ENCODE assay signal across 1 fruit fly cellular context in the genomic region with DNA sequence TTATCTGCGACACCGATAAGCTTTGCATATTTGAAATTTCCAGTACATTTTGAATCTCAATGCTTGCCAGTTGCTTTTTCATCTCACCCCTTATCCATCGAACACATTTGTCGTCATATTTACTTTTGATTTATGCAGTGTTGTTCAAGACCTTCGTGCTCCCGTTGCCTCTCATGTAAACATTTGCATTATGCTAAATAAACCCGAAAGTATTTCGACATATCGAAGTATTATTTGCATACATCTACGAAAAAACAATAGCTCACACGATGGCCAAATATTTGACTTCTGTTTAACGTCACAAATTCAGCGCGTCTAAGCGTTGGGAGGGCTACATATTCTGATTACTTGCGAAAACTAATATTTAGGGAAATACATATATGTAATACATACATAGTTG.
TF ChIP-seq lines count a peak whose summit lies in the region.

No protein-coding gene starts in this region.

TF ChIP-seq in whole organism, embryonic, 481 proteins besides CTCF, POLR2A, EP300 and RAD21 (continued from another document and continues in another):
- TF ChIP-seq CG15514 (GFP tag; optimal IDR thresholded peaks at IDR 0.05; lab: Kevin White, UChicago) (peak; percentile 38), CG8359 (GFP tag; optimal IDR thresholded peaks at IDR 0.05; lab: Kevin White, UChicago; ENCODE audit: borderline replicate concordance) (peak; percentile 3), Nf-YA (GFP tag; IDR thresholded peaks at IDR 0.05; lab: Robert Waterston, UW) (no peak), Ravus (GFP tag; IDR thresholded peaks at IDR 0.05; lab: Robert Waterston, UW) (no peak), CG2116 (GFP tag; optimal IDR thresholded peaks at IDR 0.05; lab: Kevin White, UChicago) (no peak), CG1792 (GFP tag; optimal IDR thresholded peaks at IDR 0.05; lab: Kevin White, UChicago) (no peak), CG6683 (GFP tag; optimal IDR thresholded peaks at IDR 0.05; lab: Kevin White, UChicago) (peak; percentile 30), CG12219 (GFP tag; optimal IDR thresholded peaks at IDR 0.05; lab: Kevin White, UChicago) (peak; percentile 39), Dfd (GFP tag; optimal IDR thresholded peaks at IDR 0.05; lab: Kevin White, UChicago) (no peak), Six4 (GFP tag; optimal IDR thresholded peaks at IDR 0.05; lab: Kevin White, UChicago) (no peak), CG8290 (GFP tag; optimal IDR thresholded peaks at IDR 0.05; lab: Kevin White, UChicago) (no peak), CG8290 (tag; optimal IDR thresholded peaks at IDR 0.05; lab: Kevin White, UChicago) (peak in 1 of 2 experiments; percentile 84), bigmax (GFP tag; optimal IDR thresholded peaks at IDR 0.05; lab: Kevin White, UChicago) (no peak), insv (GFP tag; optimal IDR thresholded peaks at IDR 0.05; lab: Kevin White, UChicago) (no peak), CG6765 (GFP tag; optimal IDR thresholded peaks at IDR 0.05; lab: Kevin White, UChicago) (peak; percentile 47), CG10209 (GFP tag; optimal IDR thresholded peaks at IDR 0.05; lab: Kevin White, UChicago) (peak; percentile 54), CG6791 (GFP tag; IDR thresholded peaks at IDR 0.05; lab: Robert Waterston, UW; ENCODE audit: partially characterized antibody) (no peak), BtbVII (GFP tag; optimal IDR thresholded peaks at IDR 0.05; lab: Kevin White, UChicago) (peak; percentile 62), schlank (tag; optimal IDR thresholded peaks at IDR 0.05; lab: Kevin White, UChicago) (peak; percentile 62), CG11696 (GFP tag; IDR thresholded peaks at IDR 0.05; lab: Robert Waterston, UW) (no peak), NK7.1 (GFP tag; optimal IDR thresholded peaks at IDR 0.05; lab: Kevin White, UChicago) (no peak), CG13775 (GFP tag; optimal IDR thresholded peaks at IDR 0.05; lab: Kevin White, UChicago) (no peak), CG2202 (tag; optimal IDR thresholded peaks at IDR 0.05; lab: Kevin White, UChicago) (no peak), hth (optimal IDR thresholded peaks at IDR 0.05; lab: Kevin White, UChicago) (no peak), CG15696 (tag; optimal IDR thresholded peaks at IDR 0.05; lab: Kevin White, UChicago) (no peak), Rfx (GFP tag; IDR thresholded peaks at IDR 0.05; lab: Robert Waterston, UW) (peak; percentile 56; the same call in 1 of the 2 replicates), Dll (GFP tag; IDR thresholded peaks at IDR 0.05; lab: Robert Waterston, UW; ENCODE audit: partially characterized antibody) (no peak), trem (tag; optimal IDR thresholded peaks at IDR 0.05; lab: Kevin White, UChicago) (no peak), B-H2 (GFP tag; optimal IDR thresholded peaks at IDR 0.05; lab: Kevin White, UChicago) (peak; percentile 12), Fer1 (GFP tag; optimal IDR thresholded peaks at IDR 0.05; lab: Kevin White, UChicago) (peak; percentile 69), ATbp (GFP tag; optimal IDR thresholded peaks at IDR 0.05; lab: Kevin White, UChicago) (peak; percentile 25), CG12769 (tag; optimal IDR thresholded peaks at IDR 0.05; lab: Kevin White, UChicago) (peak; percentile 61), Myb (GFP tag; optimal IDR thresholded peaks at IDR 0.05; lab: Kevin White, UChicago) (no peak), CG34376 (GFP tag; optimal IDR thresholded peaks at IDR 0.05; lab: Kevin White, UChicago) (no peak), CG1024 (GFP tag; IDR thresholded peaks at IDR 0.05; lab: Robert Waterston, UW) (no peak), Oaz (GFP tag; IDR thresholded peaks at IDR 0.05; lab: Robert Waterston, UW) (no peak), CG1603 (tag; optimal IDR thresholded peaks at IDR 0.05; lab: Kevin White, UChicago) (no peak), CG15011 (GFP tag; optimal IDR thresholded peaks at IDR 0.05; lab: Kevin White, UChicago) (peak; percentile 3), bowl (GFP tag; IDR thresholded peaks at IDR 0.05; lab: Robert Waterston, UW) (no peak), Nf-YB (GFP tag; optimal IDR thresholded peaks at IDR 0.05; lab: Kevin White, UChicago) (no peak), CG11504 (tag; optimal IDR thresholded peaks at IDR 0.05; lab: Kevin White, UChicago) (peak; percentile 10), Sin3A (optimal IDR thresholded peaks at IDR 0.05; lab: Kevin White, UChicago) (no peak), CG6854 (GFP tag; optimal IDR thresholded peaks at IDR 0.05; lab: Kevin White, UChicago) (peak; percentile 17), gem (tag; optimal IDR thresholded peaks at IDR 0.05; lab: Kevin White, UChicago) (peak; percentile 43), grau (tag; optimal IDR thresholded peaks at IDR 0.05; lab: Kevin White, UChicago) (no peak), gcm (GFP tag; optimal IDR thresholded peaks at IDR 0.05; lab: Kevin White, UChicago) (no peak), Doc3 (GFP tag; IDR thresholded peaks at IDR 0.05; lab: Robert Waterston, UW; ENCODE audit: partially characterized antibody) (no peak), CG3838 (GFP tag; optimal IDR thresholded peaks at IDR 0.05; lab: Kevin White, UChicago) (no peak), CG17359 (tag; optimal IDR thresholded peaks at IDR 0.05; lab: Kevin White, UChicago) (peak; percentile 4), lab (GFP tag; optimal IDR thresholded peaks at IDR 0.05; lab: Kevin White, UChicago) (peak; percentile 70), HLHmδ (GFP tag; optimal IDR thresholded peaks at IDR 0.05; lab: Kevin White, UChicago) (no peak), caup (GFP tag; optimal IDR thresholded peaks at IDR 0.05; lab: Kevin White, UChicago; ENCODE audit: severe bottlenecking) (peak; percentile 74), CG7745 (tag; optimal IDR thresholded peaks at IDR 0.05; lab: Kevin White, UChicago) (no peak), CG2120 (GFP tag; optimal IDR thresholded peaks at IDR 0.05; lab: Kevin White, UChicago) (peak; percentile 1), CG17361 (GFP tag; IDR thresholded peaks at IDR 0.05; lab: Robert Waterston, UW) (no peak), Elba2 (GFP tag; optimal IDR thresholded peaks at IDR 0.05; lab: Kevin White, UChicago) (no peak), CG10147 (GFP tag; optimal IDR thresholded peaks at IDR 0.05; lab: Kevin White, UChicago) (peak; percentile 3), CG1647 (GFP tag; optimal IDR thresholded peaks at IDR 0.05; lab: Kevin White, UChicago) (no peak), CG6813 (GFP tag; optimal IDR thresholded peaks at IDR 0.05; lab: Kevin White, UChicago) (peak; percentile 26), D19A (tag; optimal IDR thresholded peaks at IDR 0.05; lab: Kevin White, UChicago) (no peak), Oli (tag; optimal IDR thresholded peaks at IDR 0.05; lab: Kevin White, UChicago) (no peak), Ssrp (tag; optimal IDR thresholded peaks at IDR 0.05; lab: Kevin White, UChicago) (no peak), BEAF-32 (GFP tag; optimal IDR thresholded peaks at IDR 0.05; lab: Kevin White, UChicago) (no peak), Fer3 (tag; optimal IDR thresholded peaks at IDR 0.05; lab: Kevin White, UChicago) (peak; percentile 42), CoRest (tag; optimal IDR thresholded peaks at IDR 0.05; lab: Kevin White, UChicago) (peak; percentile 2), CG18619 (GFP tag; optimal IDR thresholded peaks at IDR 0.05; lab: Kevin White, UChicago) (peak; percentile 12), jing (GFP tag; optimal IDR thresholded peaks at IDR 0.05; lab: Kevin White, UChicago) (no peak), Usf (GFP tag; optimal IDR thresholded peaks at IDR 0.05; lab: Kevin White, UChicago) (no peak), CG16813 (GFP tag; IDR thresholded peaks at IDR 0.05; lab: Robert Waterston, UW; ENCODE audit: partially characterized antibody) (no peak), trh (GFP tag; optimal IDR thresholded peaks at IDR 0.05; lab: Kevin White, UChicago) (no peak), Lpt (GFP tag; optimal IDR thresholded peaks at IDR 0.05; lab: Kevin White, UChicago) (no peak), chm (GFP tag; IDR thresholded peaks at IDR 0.05; lab: Robert Waterston, UW) (no peak), scrt (GFP tag; optimal IDR thresholded peaks at IDR 0.05; lab: Kevin White, UChicago) (no peak), vfl (GFP tag; optimal IDR thresholded peaks at IDR 0.05; lab: Kevin White, UChicago) (no peak), Poxn (GFP tag; IDR thresholded peaks at IDR 0.05; lab: Robert Waterston, UW) (no peak), Pdp1 (GFP tag; optimal IDR thresholded peaks at IDR 0.05; lab: Kevin White, UChicago) (no peak), chinmo (GFP tag; IDR thresholded peaks at IDR 0.05; lab: Robert Waterston, UW; ENCODE audit: partially characterized antibody) (no peak), shn (GFP tag; optimal IDR thresholded peaks at IDR 0.05; lab: Kevin White, UChicago) (no peak), CG4707 (GFP tag; optimal IDR thresholded peaks at IDR 0.05; lab: Kevin White, UChicago) (no peak), HHEX (GFP tag; optimal IDR thresholded peaks at IDR 0.05; lab: Kevin White, UChicago) (peak; percentile 10), Hmr (GFP tag; optimal IDR thresholded peaks at IDR 0.05; lab: Kevin White, UChicago) (peak; percentile 66), CG12071 (GFP tag; optimal IDR thresholded peaks at IDR 0.05; lab: Kevin White, UChicago) (peak; percentile 58), zen (tag; optimal IDR thresholded peaks at IDR 0.05; lab: Kevin White, UChicago) (no peak), pb (GFP tag; optimal IDR thresholded peaks at IDR 0.05; lab: Kevin White, UChicago) (no peak), CG8089 (GFP tag; optimal IDR thresholded peaks at IDR 0.05; lab: Kevin White, UChicago) (no peak), Dref (GFP tag; IDR thresholded peaks at IDR 0.05; lab: Robert Waterston, UW) (no peak), inv (GFP tag; IDR thresholded peaks at IDR 0.05; lab: Robert Waterston, UW; ENCODE audit: partially characterized antibody) (no peak), CG12744 (GFP tag; optimal IDR thresholded peaks at IDR 0.05; lab: Kevin White, UChicago) (no peak), CG32767 (GFP tag; IDR thresholded peaks at IDR 0.05; lab: Robert Waterston, UW) (no peak), CG2712 (tag; optimal IDR thresholded peaks at IDR 0.05; lab: Kevin White, UChicago) (no peak), Meics (GFP tag; optimal IDR thresholded peaks at IDR 0.05; lab: Kevin White, UChicago) (peak; percentile 59), p53 (GFP tag; optimal IDR thresholded peaks at IDR 0.05; lab: Kevin White, UChicago) (no peak), Hr3 (GFP tag; optimal IDR thresholded peaks at IDR 0.05; lab: Kevin White, UChicago) (no peak), fd3F (GFP tag; optimal IDR thresholded peaks at IDR 0.05; lab: Kevin White, UChicago) (peak; percentile 53), CrebB (tag; optimal IDR thresholded peaks at IDR 0.05; lab: Kevin White, UChicago) (peak; percentile 35), PHDP (tag; optimal IDR thresholded peaks at IDR 0.05; lab: Kevin White, UChicago) (peak; percentile 71), CG10431 (GFP tag; optimal IDR thresholded peaks at IDR 0.05; lab: Kevin White, UChicago) (no peak), NFAT (GFP tag; IDR thresholded peaks at IDR 0.05; lab: Robert Waterston, UW) (no peak), Dip3 (GFP tag; optimal IDR thresholded peaks at IDR 0.05; lab: Kevin White, UChicago) (no peak), Camta (GFP tag; optimal IDR thresholded peaks at IDR 0.05; lab: Kevin White, UChicago) (no peak), CG18476 (GFP tag; optimal IDR thresholded peaks at IDR 0.05; lab: Kevin White, UChicago) (no peak), sc (optimal IDR thresholded peaks at IDR 0.05; lab: Kevin White, UChicago) (no peak), sc (GFP tag; optimal IDR thresholded peaks at IDR 0.05; lab: Kevin White, UChicago) (no peak), bab2 (GFP tag; optimal IDR thresholded peaks at IDR 0.05; lab: Kevin White, UChicago) (peak; percentile 22), bbx (GFP tag; IDR thresholded peaks at IDR 0.05; lab: Robert Waterston, UW; ENCODE audit: partially characterized antibody) (no peak), CG10462 (GFP tag; optimal IDR thresholded peaks at IDR 0.05; lab: Kevin White, UChicago) (no peak), pan (optimal IDR thresholded peaks at IDR 0.05; lab: Kevin White, UChicago) (no peak), pan (GFP tag; optimal IDR thresholded peaks at IDR 0.05 in 1 of 2, IDR thresholded peaks at IDR 0.05 in 1 of 2) (peak in 1 of 2 experiments; percentile 7), CG15073 (GFP tag; optimal IDR thresholded peaks at IDR 0.05; lab: Kevin White, UChicago) (no peak), nerfin-1 (tag; optimal IDR thresholded peaks at IDR 0.05; lab: Kevin White, UChicago) (no peak), Hr39 (optimal IDR thresholded peaks at IDR 0.05; lab: Kevin White, UChicago) (no peak), HmgD (GFP tag; optimal IDR thresholded peaks at IDR 0.05; lab: Kevin White, UChicago) (no peak), her (GFP tag; optimal IDR thresholded peaks at IDR 0.05; lab: Kevin White, UChicago) (no peak), CG17568 (GFP tag; optimal IDR thresholded peaks at IDR 0.05; lab: Kevin White, UChicago) (peak; percentile 61), eyg (GFP tag; optimal IDR thresholded peaks at IDR 0.05; lab: Kevin White, UChicago) (no peak), al (GFP tag; IDR thresholded peaks at IDR 0.05; lab: Robert Waterston, UW) (no peak), CG9727 (GFP tag; optimal IDR thresholded peaks at IDR 0.05; lab: Kevin White, UChicago) (peak; percentile 47), CG3281 (GFP tag; optimal IDR thresholded peaks at IDR 0.05; lab: Kevin White, UChicago) (peak; percentile 67), rib (GFP tag; IDR thresholded peaks at IDR 0.05; lab: Robert Waterston, UW) (no peak), Taf1 (GFP tag; IDR thresholded peaks at IDR 0.05; lab: Robert Waterston, UW) (no peak), CG14050 (GFP tag; IDR thresholded peaks at IDR 0.05; lab: Robert Waterston, UW) (no peak), unpg (GFP tag; optimal IDR thresholded peaks at IDR 0.05; lab: Kevin White, UChicago) (peak; percentile 45), fru (optimal IDR thresholded peaks at IDR 0.05; lab: Kevin White, UChicago) (no peak), nau (GFP tag; optimal IDR thresholded peaks at IDR 0.05; lab: Kevin White, UChicago) (peak; percentile 35), z (GFP tag; IDR thresholded peaks at IDR 0.05; lab: Robert Waterston, UW) (no peak), Med (GFP tag; lab: Kevin White, UChicago) (peak; percentile 86), CG17328 (GFP tag; IDR thresholded peaks at IDR 0.05; lab: Robert Waterston, UW) (no peak), CG18599 (GFP tag; optimal IDR thresholded peaks at IDR 0.05; lab: Kevin White, UChicago) (peak; percentile 59), Asciz (GFP tag; optimal IDR thresholded peaks at IDR 0.05; lab: Kevin White, UChicago) (peak; percentile 11), CG13296 (GFP tag; optimal IDR thresholded peaks at IDR 0.05; lab: Kevin White, UChicago) (peak; percentile 42), peb (GFP tag; IDR thresholded peaks at IDR 0.05; lab: Robert Waterston, UW) (no peak), tin (GFP tag; optimal IDR thresholded peaks at IDR 0.05; lab: Kevin White, UChicago) (no peak)
